Fruit fly (Drosophila melanogaster) whole organism, embryonic: Measurements from ENCODE around the gene Alg12.
A peak's percentile ranks its signal among the peaks of the same experiment; 100 is the strongest.

Experiments used
- Atf-2 ChIP-seq: fragments of 200-800 bp; sonication (Bioruptor generic); optimal IDR thresholded peaks from 2 replicates; lab custom pipeline; 2016; ENCODE audit warnings: missing biosample characterization, missing genetic modification characterization
- Bteb2 ChIP-seq: fragments of 200-800 bp; sonication (Bioruptor generic); optimal IDR thresholded peaks from 2 replicates; lab custom pipeline; 2016; ENCODE audit warnings: missing biosample characterization, missing genetic modification characterization
- CG10147 ChIP-seq: fragments of 200-800 bp; sonication (Bioruptor generic); optimal IDR thresholded peaks from 2 replicates; lab custom pipeline; 2019; ENCODE audit warnings: missing biosample characterization, mild to moderate bottlenecking, missing genetic modification characterization, moderate library complexity
- CG1024 ChIP-seq: fragments of 200-800 bp; sonication (Bioruptor generic); IDR thresholded peaks from 2 replicates; pipeline ENCODE4 v1.3.6; 2022; ENCODE audit warnings: missing biosample characterization, missing genetic modification characterization
- CG10366 ChIP-seq: fragments of 200-800 bp; sonication (Bioruptor generic); IDR thresholded peaks from 2 replicates; pipeline ENCODE4 v1.3.6; 2022; ENCODE audit warnings: missing biosample characterization, missing genetic modification characterization
- CG10462 ChIP-seq: fragments of 200-800 bp; sonication (Bioruptor generic); optimal IDR thresholded peaks from 2 replicates; lab custom pipeline; 2016; ENCODE audit warnings: missing biosample characterization, missing genetic modification characterization
- CG11723 ChIP-seq: fragments of 200-800 bp; sonication (Bioruptor generic); optimal IDR thresholded peaks from 2 replicates; lab custom pipeline; 2017; ENCODE audit warnings: missing biosample characterization, mild to moderate bottlenecking, missing genetic modification characterization
- CG13296 ChIP-seq: fragments of 200-800 bp; sonication (Bioruptor generic); optimal IDR thresholded peaks from 3 replicates; lab custom pipeline; 2018; ENCODE audit warnings: missing biosample characterization, mild to moderate bottlenecking, missing genetic modification characterization
- CG16779 ChIP-seq: fragments of 200-800 bp; sonication (Bioruptor generic); IDR thresholded peaks from 2 replicates; pipeline ENCODE4 v1.3.6; 2022; ENCODE audit warnings: missing biosample characterization, missing genetic modification characterization
- CG17385 ChIP-seq: fragments of 200-800 bp; sonication (Bioruptor generic); optimal IDR thresholded peaks from 3 replicates; lab custom pipeline; 2018; ENCODE audit warnings: missing biosample characterization, mild to moderate bottlenecking, missing genetic modification characterization
- CG17568 ChIP-seq: fragments of 200-800 bp; sonication (Bioruptor generic); optimal IDR thresholded peaks from 2 replicates; lab custom pipeline; 2018; ENCODE audit warnings: missing biosample characterization, mild to moderate bottlenecking, missing genetic modification characterization, moderate library complexity
- CG17912 ChIP-seq: fragments of 200-800 bp; sonication (Bioruptor generic); optimal IDR thresholded peaks from 2 replicates; lab custom pipeline; 2018; ENCODE audit warnings: missing biosample characterization, mild to moderate bottlenecking, missing genetic modification characterization
- CG3407 ChIP-seq: fragments of 200-800 bp; sonication (Bioruptor generic); optimal IDR thresholded peaks from 2 replicates; lab custom pipeline; 2018; ENCODE audit warnings: missing biosample characterization, mild to moderate bottlenecking, missing genetic modification characterization
- CG34376 ChIP-seq: fragments of 200-800 bp; sonication (Bioruptor generic); optimal IDR thresholded peaks from 2 replicates; lab custom pipeline; 2018; ENCODE audit warnings: missing biosample characterization, mild to moderate bottlenecking, missing genetic modification characterization
- CG3726 ChIP-seq: fragments of 200-800 bp; sonication (Bioruptor generic); IDR thresholded peaks from 3 replicates; pipeline ENCODE4, ENCODE4 v1.3.6; 2022; ENCODE audit warnings: missing biosample characterization, missing genetic modification characterization
- CG4360 ChIP-seq: fragments of 200-800 bp; sonication (Bioruptor generic); IDR thresholded peaks from 2 replicates; pipeline ENCODE4 v1.3.6; 2022; ENCODE audit warnings: missing biosample characterization, missing genetic modification characterization
- CG9727 ChIP-seq: fragments of 200-800 bp; sonication (Bioruptor generic); optimal IDR thresholded peaks from 3 replicates; lab custom pipeline; 2017; ENCODE audit warnings: missing biosample characterization, mild to moderate bottlenecking, missing genetic modification characterization
- CG9932 ChIP-seq: fragments of 200-800 bp; sonication (Bioruptor generic); IDR thresholded peaks from 2 replicates; pipeline ENCODE4 v1.3.6; 2022; ENCODE audit warnings: missing biosample characterization, missing genetic modification characterization
- Dp ChIP-seq: fragments of 200-800 bp; sonication (Bioruptor generic); optimal IDR thresholded peaks from 2 replicates; lab custom pipeline; 2018; ENCODE audit warnings: missing biosample characterization, mild to moderate bottlenecking, missing genetic modification characterization, moderate library complexity
- Gug ChIP-seq: fragments of 200-800 bp; sonication (Bioruptor generic); IDR thresholded peaks from 4 replicates; pipeline ENCODE4 v1.3.6; 2022; ENCODE audit warnings: missing biosample characterization, missing genetic modification characterization
- HLH3B ChIP-seq: fragments of 200-800 bp; sonication (Bioruptor generic); IDR thresholded peaks from 2 replicates; pipeline ENCODE4 v1.3.6; 2022; ENCODE audit warnings: missing biosample characterization, missing genetic modification characterization
- HLH4C ChIP-seq: fragments of 200-800 bp; sonication (Bioruptor generic); IDR thresholded peaks from 3 replicates; pipeline ENCODE4 v1.3.6; 2022; ENCODE audit warnings: missing biosample characterization, missing genetic modification characterization; ENCODE audit not compliant: partially characterized antibody
- Max ChIP-seq: fragments of 200-800 bp; sonication (Bioruptor generic); optimal IDR thresholded peaks from 2 replicates; lab custom pipeline; 2016; ENCODE audit warnings: missing biosample characterization, mild to moderate bottlenecking, missing genetic modification characterization
- Med ChIP-seq: fragments of 200-800 bp; sonication (Bioruptor generic); peaks from one replicate; lab custom pipeline; 2016; ENCODE audit warnings: missing biosample characterization, missing genetic modification characterization, mild to moderate bottlenecking, inconsistent platforms, moderate library complexity
- Meics ChIP-seq: fragments of 200-800 bp; sonication (Bioruptor generic); optimal IDR thresholded peaks from 2 replicates; lab custom pipeline; 2017; ENCODE audit warnings: missing biosample characterization, mild to moderate bottlenecking, missing genetic modification characterization
- NfI ChIP-seq: fragments of 200-800 bp; sonication (Bioruptor generic); optimal IDR thresholded peaks from 3 replicates; lab custom pipeline; 2018; ENCODE audit warnings: missing biosample characterization, mild to moderate bottlenecking, missing genetic modification characterization, moderate library complexity
- Rfx ChIP-seq: fragments of 200-800 bp; sonication (Bioruptor generic); IDR thresholded peaks from 2 replicates; pipeline ENCODE4 v1.3.6; 2022; ENCODE audit warnings: missing biosample characterization, missing genetic modification characterization
- Sox100B ChIP-seq: fragments of 200-800 bp; sonication (Bioruptor generic); optimal IDR thresholded peaks from 3 replicates; lab custom pipeline; 2018; ENCODE audit warnings: missing biosample characterization, mild to moderate bottlenecking, missing genetic modification characterization
- Ssrp ChIP-seq: fragments of 200-800 bp; sonication (Bioruptor generic); optimal IDR thresholded peaks from 2 replicates; lab custom pipeline; 2018; ENCODE audit warnings: missing biosample characterization, mild to moderate bottlenecking, missing genetic modification characterization, moderate library complexity
- ato ChIP-seq: fragments of 200-800 bp; sonication (Bioruptor generic); IDR thresholded peaks from 2 replicates; pipeline ENCODE4 v1.3.6; 2022; ENCODE audit warnings: missing biosample characterization, missing genetic modification characterization; ENCODE audit not compliant: partially characterized antibody
- bigmax ChIP-seq: fragments of 200-800 bp; sonication (Bioruptor generic); optimal IDR thresholded peaks from 2 replicates; lab custom pipeline; 2018; ENCODE audit warnings: missing biosample characterization, mild to moderate bottlenecking, missing genetic modification characterization
- cas ChIP-seq: fragments of 200-800 bp; sonication (Bioruptor generic); IDR thresholded peaks from 2 replicates; pipeline ENCODE4 v1.3.6; 2022; ENCODE audit warnings: missing biosample characterization, missing genetic modification characterization
- ci ChIP-seq: fragments of 200-800 bp; sonication (Bioruptor generic); IDR thresholded peaks from 3 replicates; pipeline ENCODE4 v1.3.6; 2022; ENCODE audit warnings: missing biosample characterization, missing genetic modification characterization
- gcm2 ChIP-seq: fragments of 200-800 bp; sonication (Bioruptor generic); optimal IDR thresholded peaks from 2 replicates; lab custom pipeline; 2016; ENCODE audit warnings: missing biosample characterization, missing genetic modification characterization
- gsb ChIP-seq: fragments of 200-800 bp; sonication (Bioruptor generic); IDR thresholded peaks from 2 replicates; pipeline ENCODE4 v1.3.6; 2022; ENCODE audit warnings: missing biosample characterization, missing genetic modification characterization
- gsb-n ChIP-seq: fragments of 200-800 bp; sonication (Bioruptor generic); optimal IDR thresholded peaks from 3 replicates; lab custom pipeline; 2018; ENCODE audit warnings: missing biosample characterization, mild to moderate bottlenecking, missing genetic modification characterization
- hth ChIP-seq: fragments of >200 bp; optimal IDR thresholded peaks from 2 replicates; lab custom pipeline; 2017; ENCODE audit warnings: inconsistent platforms
- jigr1 ChIP-seq: fragments of 200-800 bp; sonication (Bioruptor generic); IDR thresholded peaks from 3 replicates; pipeline ENCODE4 v1.3.6; 2022; ENCODE audit warnings: missing biosample characterization, missing genetic modification characterization
- lilli ChIP-seq: fragments of 200-800 bp; sonication (Bioruptor generic); optimal IDR thresholded peaks from 3 replicates; lab custom pipeline; 2016; ENCODE audit warnings: missing biosample characterization, missing genetic modification characterization
- nerfin-2 ChIP-seq: fragments of 200-800 bp; sonication (Bioruptor generic); IDR thresholded peaks from 2 replicates; pipeline ENCODE4 v1.3.6; 2022; ENCODE audit warnings: missing biosample characterization, missing genetic modification characterization; ENCODE audit not compliant: partially characterized antibody
- pb ChIP-seq: fragments of 200-800 bp; sonication (Bioruptor generic); optimal IDR thresholded peaks from 3 replicates; lab custom pipeline; 2016; ENCODE audit warnings: missing biosample characterization, missing genetic modification characterization
- phol ChIP-seq: fragments of 200-800 bp; sonication (Bioruptor generic); optimal IDR thresholded peaks from 3 replicates; lab custom pipeline; 2018; ENCODE audit warnings: missing biosample characterization, mild to moderate bottlenecking, missing genetic modification characterization, moderate library complexity
- sna ChIP-seq: fragments of 200-800 bp; sonication (Bioruptor generic); IDR thresholded peaks from 2 replicates; pipeline ENCODE4 v1.3.6; 2022; ENCODE audit warnings: missing biosample characterization, missing genetic modification characterization; ENCODE audit not compliant: partially characterized antibody
- tll ChIP-seq, 2 experiments: fragments of 200-800 bp in 1 of 2; fragments of >200 bp in 1 of 2; sonication (Bioruptor generic) in 1 of 2; optimal IDR thresholded peaks; 2 replicates each; lab custom pipeline; 2017 to 2019; ENCODE audit warnings: missing biosample characterization in 2 of 2, missing genetic modification characterization in 2 of 2, mild to moderate bottlenecking in 1 of 2, moderate library complexity in 1 of 2
- tx ChIP-seq: fragments of 200-800 bp; sonication (Bioruptor generic); optimal IDR thresholded peaks from 2 replicates; lab custom pipeline; 2016; ENCODE audit warnings: missing biosample characterization, missing genetic modification characterization
- unpg ChIP-seq: fragments of 200-800 bp; sonication (Bioruptor generic); optimal IDR thresholded peaks from 3 replicates; lab custom pipeline; 2018; ENCODE audit warnings: missing biosample characterization, mild to moderate bottlenecking, missing genetic modification characterization, moderate library complexity
- vfl ChIP-seq: fragments of 200-800 bp; sonication (Bioruptor generic); optimal IDR thresholded peaks from 2 replicates; lab custom pipeline; 2016; ENCODE audit warnings: missing biosample characterization, missing genetic modification characterization
- wek ChIP-seq: fragments of 200-800 bp; sonication (Bioruptor generic); optimal IDR thresholded peaks from 3 replicates; lab custom pipeline; 2018; ENCODE audit warnings: missing biosample characterization, mild to moderate bottlenecking, missing genetic modification characterization, moderate library complexity
- z ChIP-seq: fragments of 200-800 bp; sonication (Bioruptor generic); IDR thresholded peaks from 3 replicates; pipeline ENCODE4 v1.3.6; 2022; ENCODE audit warnings: missing biosample characterization, missing genetic modification characterization

Gene Alg12

DNA sequence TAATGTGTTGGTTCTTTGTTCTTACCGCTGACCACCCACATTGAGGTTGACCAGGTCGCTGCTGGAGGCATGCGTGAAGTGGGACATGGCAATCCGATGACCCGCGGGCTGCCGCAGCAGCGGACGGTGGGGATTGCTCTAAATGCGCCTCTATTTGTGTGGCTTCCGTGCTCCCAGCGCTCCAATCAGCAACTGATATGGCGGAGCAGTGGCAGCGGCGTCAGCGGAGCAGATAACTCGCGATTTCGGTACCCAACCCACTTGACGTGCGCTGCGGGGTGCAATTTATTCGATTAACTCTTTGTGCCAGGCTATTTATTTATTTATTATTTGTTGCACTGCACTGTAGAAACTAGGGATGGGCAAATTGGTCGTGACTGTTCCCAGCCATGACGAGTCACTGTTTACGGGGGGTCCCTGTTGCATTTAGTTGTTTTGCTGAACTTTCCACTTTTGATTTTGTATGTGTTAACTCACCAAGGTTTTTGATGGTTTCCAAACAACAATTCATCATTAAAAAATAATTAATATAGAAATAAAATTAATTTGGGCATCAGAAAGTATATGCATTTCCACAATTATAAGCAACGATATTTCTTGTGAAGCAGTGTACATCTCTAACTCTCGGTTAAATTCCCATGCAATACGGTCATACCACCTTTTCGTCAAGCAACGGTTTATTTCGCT, 44.5 kb downstream of the Alg12 start, which contains the start of the genes CG9467 and CG8526 (continued):
- TF ChIP-seq CG9727 (GFP tag; lab: Kevin White, UChicago), result peak; percentile 69
- TF ChIP-seq CG11723 (GFP tag; lab: Kevin White, UChicago), result no peak
- no peak for TF ChIP-seq CG17912
- no peak for TF ChIP-seq gcm2 (GFP tag; lab: Kevin White, UChicago)
- peak; percentile 68 for TF ChIP-seq NfI
- peak; percentile 68; the same call in 1 of the 2 replicates for TF ChIP-seq Rfx (GFP tag; lab: Robert Waterston, UW)
- no peak for TF ChIP-seq CG16779
- peak; percentile 57; the same call in 3 of the 4 replicates for TF ChIP-seq Gug (GFP tag; lab: Robert Waterston, UW)
- peak; percentile 69 for TF ChIP-seq Ssrp (tag; lab: Kevin White, UChicago)
- TF ChIP-seq cas, result no peak
- TF ChIP-seq Meics, result peak; percentile 55
- TF ChIP-seq sna, result 0 out of 2 replicates have a peak, but pooled peaks have one; percentile 29
- TF ChIP-seq pb, result no peak
- TF ChIP-seq hth (lab: Kevin White, UChicago), result no peak
- TF ChIP-seq CG1024 (GFP tag; lab: Robert Waterston, UW), result no peak
- peak; percentile 35; the same call in 1 of the 3 replicates for TF ChIP-seq ci
- TF ChIP-seq tll (GFP tag; optimal IDR thresholded peaks at IDR 0.05; lab: Kevin White, UChicago), result peak in 1 of 2 experiments; percentile 44
- peak; percentile 38 for TF ChIP-seq CG3407
- TF ChIP-seq HLH3B (GFP tag; lab: Robert Waterston, UW), result peak; percentile 41; the same call in 1 of the 2 replicates
- peak; percentile 74 for TF ChIP-seq Max (GFP tag; lab: Kevin White, UChicago)
- peak; percentile 57; the same call in 2 of the 3 replicates for TF ChIP-seq jigr1
- TF ChIP-seq CG10462 (GFP tag; lab: Kevin White, UChicago), result peak; percentile 84
- TF ChIP-seq wek (GFP tag; lab: Kevin White, UChicago), result no peak
- no peak for TF ChIP-seq gsb
- TF ChIP-seq CG3726 (GFP tag; lab: Robert Waterston, UW), result no peak; the same call in 2 of the 3 replicates
- TF ChIP-seq CG4360, result no peak
- no peak for TF ChIP-seq Bteb2 (GFP tag; lab: Kevin White, UChicago)
- no peak for TF ChIP-seq gsb-n (tag; lab: Kevin White, UChicago)
- TF ChIP-seq CG9932, result peak; percentile 86
- TF ChIP-seq CG10366 (GFP tag; lab: Robert Waterston, UW), result peak; percentile 54; the same call in 1 of the 2 replicates
- no peak for TF ChIP-seq CG17568 (GFP tag; lab: Kevin White, UChicago)
- TF ChIP-seq CG10147, result peak; percentile 78
- peak; percentile 10 for TF ChIP-seq tx (GFP tag; lab: Kevin White, UChicago)
- no peak for TF ChIP-seq bigmax (GFP tag; lab: Kevin White, UChicago)
- peak; percentile 75 for TF ChIP-seq lilli (GFP tag; lab: Kevin White, UChicago)
- TF ChIP-seq Dp (GFP tag; lab: Kevin White, UChicago), result peak; percentile 77
- TF ChIP-seq phol (tag; lab: Kevin White, UChicago), result peak; percentile 83
- TF ChIP-seq Atf-2 (GFP tag; lab: Kevin White, UChicago), result no peak
- no peak for TF ChIP-seq CG17385 (GFP tag; lab: Kevin White, UChicago)
- peak; percentile 71 for TF ChIP-seq HLH4C (GFP tag; lab: Robert Waterston, UW)
- no peak for TF ChIP-seq ato (GFP tag; lab: Robert Waterston, UW)
- TF ChIP-seq Med (GFP tag; lab: Kevin White, UChicago), result peak; percentile 80
- TF ChIP-seq z, result no peak
- no peak for TF ChIP-seq nerfin-2 (GFP tag; lab: Robert Waterston, UW)
- TF ChIP-seq CG13296 (GFP tag; lab: Kevin White, UChicago), result no peak
- peak; percentile 55 for TF ChIP-seq unpg (GFP tag; lab: Kevin White, UChicago)
- peak; percentile 29 for TF ChIP-seq CG34376 (GFP tag; lab: Kevin White, UChicago)
- peak; percentile 40 for TF ChIP-seq vfl
- TF ChIP-seq Sox100B (GFP tag; lab: Kevin White, UChicago), result no peak
